Worm (Caenorhabditis elegans): ENCODE measurements around the gene nas-11.
A peak's percentile ranks its signal among the peaks of the same experiment; 100 is the strongest.

nas-11 gene

DNA sequence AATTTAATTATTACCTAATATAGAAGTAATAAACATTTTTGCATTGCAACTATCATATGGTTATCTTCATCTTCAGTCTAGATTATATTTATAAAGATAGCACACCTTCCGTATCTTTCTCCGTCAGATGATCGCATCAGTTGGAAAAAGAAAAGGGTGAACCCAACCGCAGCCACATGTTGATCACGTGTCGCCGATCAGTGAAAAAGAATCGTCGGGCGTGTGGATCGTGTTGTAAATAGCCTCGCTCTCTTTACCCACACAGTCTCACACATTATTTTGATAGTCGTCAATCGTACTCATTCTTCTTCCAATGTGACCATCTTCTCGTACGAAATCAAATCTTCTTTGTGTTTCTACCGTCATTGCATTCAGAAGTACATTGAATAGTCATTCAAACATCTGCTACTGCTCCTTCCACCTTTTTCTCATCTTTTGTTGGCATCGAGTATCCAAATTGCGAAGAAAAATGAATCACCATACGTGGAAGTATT lies 30.5 kb downstream of the nas-11 start (continued):
- peak; percentile 92 for TF ChIP-seq B0336.3 (GFP tag; IDR thresholded peaks at IDR 0.05)
- peak; percentile 74 for TF ChIP-seq F52B5.7 (tag; optimal IDR thresholded peaks at IDR 0.05)
- TF ChIP-seq ceh-100 (GFP tag; IDR thresholded peaks at IDR 0.05): peak; percentile 38; the same call in 1 of the 2 replicates
- peak; percentile 84 for TF ChIP-seq lin-26 (GFP tag; IDR thresholded peaks at IDR 0.05)
- peak; percentile 32 for TF ChIP-seq ztf-18 (tag; optimal IDR thresholded peaks at IDR 0.05)
- TF ChIP-seq atf-7 (tag; optimal IDR thresholded peaks at IDR 0.05): peak; percentile 95
- TF ChIP-seq ztf-3 (GFP tag; optimal IDR thresholded peaks at IDR 0.05): peak; percentile 48
- peak; percentile 88 for TF ChIP-seq nfyb-1 (GFP tag; IDR thresholded peaks at IDR 0.05)
- TF ChIP-seq B0019.2 (GFP tag; conservative IDR thresholded peaks at IDR 0.05): no peak; the same call in 1 of the 2 replicates
- peak; percentile 37 to 60 for TF ChIP-seq let-607 (tag; optimal IDR thresholded peaks at IDR 0.05)
- TF ChIP-seq mes-4 (tag; optimal IDR thresholded peaks at IDR 0.05): no peak
- no peak for TF ChIP-seq F49E8.2 (tag; optimal IDR thresholded peaks at IDR 0.05; ENCODE audit: insufficient read depth)
- TF ChIP-seq madf-3 (GFP tag; IDR thresholded peaks at IDR 0.05): 0 out of 2 replicates have a peak, but pooled peaks have one; percentile 45
- TF ChIP-seq madf-6 (GFP tag; IDR thresholded peaks at IDR 0.05): peak; percentile 32; the same call in 1 of the 2 replicates
- TF ChIP-seq pha-4 (tag; optimal IDR thresholded peaks at IDR 0.05): peak; percentile 35
- TF ChIP-seq ceh-40 (GFP tag; IDR thresholded peaks at IDR 0.05): 0 out of 2 replicates have a peak, but pooled peaks have one; percentile 3
- no peak for TF ChIP-seq aptf-2 (GFP tag; conservative IDR thresholded peaks at IDR 0.05)
- TF ChIP-seq let-526 (GFP tag; IDR thresholded peaks at IDR 0.05): peak; percentile 61; the same call in 1 of the 2 replicates
- TF ChIP-seq attf-5 (GFP tag; optimal IDR thresholded peaks at IDR 0.05): peak; percentile 70
- TF ChIP-seq bed-1 (GFP tag; IDR thresholded peaks at IDR 0.05): no peak
- TF ChIP-seq aptf-3 (GFP tag; IDR thresholded peaks at IDR 0.05): no peak
- peak; percentile 63 for TF ChIP-seq mel-28 (tag; optimal IDR thresholded peaks at IDR 0.05; ENCODE audit: borderline replicate concordance)
- peak; percentile 74 for TF ChIP-seq madf-10 (tag; optimal IDR thresholded peaks at IDR 0.05)
- no peak for TF ChIP-seq F55B11.4 (tag; optimal IDR thresholded peaks at IDR 0.05; ENCODE audit: borderline replicate concordance, insufficient read depth)
- peak; percentile 88 for TF ChIP-seq C06A6.2 (GFP tag; conservative IDR thresholded peaks at IDR 0.05)
- no peak for TF ChIP-seq lsy-27 (tag; optimal IDR thresholded peaks at IDR 0.05; ENCODE audit: borderline replicate concordance, insufficient read depth)
- no peak for TF ChIP-seq fkh-3 (tag; optimal IDR thresholded peaks at IDR 0.05)
- TF ChIP-seq D2030.7 (GFP tag; IDR thresholded peaks at IDR 0.05): no peak
- TF ChIP-seq Y79H2A.3 (GFP tag; conservative IDR thresholded peaks at IDR 0.05): peak; percentile 74; the same call in 1 of the 2 replicates
- TF ChIP-seq ceh-79 (tag; optimal IDR thresholded peaks at IDR 0.05): no peak
- no peak for TF ChIP-seq ztf-28 (GFP tag; IDR thresholded peaks at IDR 0.05)
- no peak for TF ChIP-seq lsl-1 (GFP tag; optimal IDR thresholded peaks at IDR 0.05)
- TF ChIP-seq ztf-26 (tag; optimal IDR thresholded peaks at IDR 0.05): peak; percentile 97
- TF ChIP-seq K12H6.12 (tag; optimal IDR thresholded peaks at IDR 0.05): peak; percentile 71
- no peak for TF ChIP-seq snpc-4 (GFP tag; optimal IDR thresholded peaks at IDR 0.05)
- peak; percentile 11 to 67 (median 41) for TF ChIP-seq snpc-4 (tag; optimal IDR thresholded peaks at IDR 0.05)
- no peak for TF ChIP-seq F39B2.1 (GFP tag; IDR thresholded peaks at IDR 0.05)
- TF ChIP-seq repo-1 (tag; optimal IDR thresholded peaks at IDR 0.05): peak; percentile 92
- peak; percentile 79 for TF ChIP-seq dox-1 (GFP tag; IDR thresholded peaks at IDR 0.05)
- peak; percentile 92 for TF ChIP-seq lin-40 (tag; optimal IDR thresholded peaks at IDR 0.05)
- TF ChIP-seq athp-1 (tag; optimal IDR thresholded peaks at IDR 0.05): peak; percentile 45
- no peak for TF ChIP-seq T26A5.8 (tag; optimal IDR thresholded peaks at IDR 0.05)
- TF ChIP-seq F33H1.4 (GFP tag; IDR thresholded peaks at IDR 0.05): 0 out of 2 replicates have a peak, but pooled peaks have one; percentile 23
- peak; percentile 84 for TF ChIP-seq zim-3 (tag; optimal IDR thresholded peaks at IDR 0.05)
- no peak for TF ChIP-seq sptf-2 (GFP tag; optimal IDR thresholded peaks at IDR 0.05)
- no peak for TF ChIP-seq nfya-2 (GFP tag; IDR thresholded peaks at IDR 0.05)
- no peak for TF ChIP-seq F37B4.10 (GFP tag; IDR thresholded peaks at IDR 0.05)
- no peak for TF ChIP-seq T07F8.4 (tag; optimal IDR thresholded peaks at IDR 0.05)
